Worm (Caenorhabditis elegans): ENCODE results near the gene F44B9.10.
A peak's percentile ranks its signal among the peaks of the same experiment; 100 is the strongest.

F44B9.10 gene

DNA sequence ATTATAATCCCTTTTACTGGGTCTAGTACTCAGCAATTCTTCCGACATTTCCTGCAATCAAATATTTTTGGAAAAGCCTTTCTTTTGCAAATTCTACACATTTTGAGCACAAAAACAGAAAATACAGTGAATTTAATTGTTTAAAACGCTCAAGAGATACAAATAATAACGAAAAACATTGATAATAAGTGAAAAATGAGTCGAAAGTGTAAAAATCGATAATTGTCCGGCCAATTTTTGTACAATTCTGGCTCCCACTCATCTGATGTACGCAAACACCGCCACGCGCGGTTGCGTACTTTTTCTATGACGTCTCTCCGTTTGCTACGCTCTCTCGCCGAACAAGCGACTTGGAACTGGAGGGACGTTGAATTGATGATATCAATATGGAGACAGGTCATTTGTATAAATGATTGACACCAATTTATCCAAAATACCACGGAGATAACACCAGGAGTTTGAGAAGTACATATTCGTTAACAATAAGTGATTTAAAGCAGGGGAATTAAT is 12.6 kb downstream of the F44B9.10 start, which contains the start of gene lin-36:
lin-36 (minus strand) TSS at position 51 of the 510 bp plus-strand sequence.
- TF ChIP-seq dpff-1 (tag; optimal IDR thresholded peaks at IDR 0.05) (no peak), ztf-25 (GFP tag; IDR thresholded peaks at IDR 0.05) (no peak), sdz-38 (tag; optimal IDR thresholded peaks at IDR 0.05) (no peak), snpc-1.3 (tag; optimal IDR thresholded peaks at IDR 0.05; ENCODE audit: insufficient read depth) (no peak), B0336.3 (GFP tag; IDR thresholded peaks at IDR 0.05) (0 out of 2 replicates have a peak, but pooled peaks have one; percentile 21), dpl-1 (GFP tag; optimal IDR thresholded peaks at IDR 0.05) (peak; percentile 61), dox-1 (GFP tag; IDR thresholded peaks at IDR 0.05) (peak; percentile 78), attf-3 (GFP tag; conservative IDR thresholded peaks at IDR 0.05) (0 out of 2 replicates have a peak, but pooled peaks have one; percentile 39), atf-7 (tag; optimal IDR thresholded peaks at IDR 0.05) (no peak), D2030.7 (GFP tag; IDR thresholded peaks at IDR 0.05) (no peak), K12H6.12 (tag; optimal IDR thresholded peaks at IDR 0.05) (peak; percentile 25), Y56A3A.18 (GFP tag; IDR thresholded peaks at IDR 0.05) (no peak), mes-4 (tag; optimal IDR thresholded peaks at IDR 0.05) (no peak), lsl-1 (GFP tag; optimal IDR thresholded peaks at IDR 0.05) (peak; percentile 29), hlh-26 (GFP tag; conservative IDR thresholded peaks at IDR 0.05) (no peak), sptf-2 (GFP tag; optimal IDR thresholded peaks at IDR 0.05) (no peak), pha-4 (tag; optimal IDR thresholded peaks at IDR 0.05) (peak; percentile 43), ztf-18 (tag; optimal IDR thresholded peaks at IDR 0.05) (peak; percentile 71), bed-1 (GFP tag; IDR thresholded peaks at IDR 0.05) (no peak), T26A5.8 (tag; optimal IDR thresholded peaks at IDR 0.05) (no peak), unc-130 (GFP tag; optimal IDR thresholded peaks at IDR 0.05) (no peak), snpc-1.1 (tag; optimal IDR thresholded peaks at IDR 0.05; ENCODE audit: insufficient read depth) (no peak), hlh-12 (tag; optimal IDR thresholded peaks at IDR 0.05) (no peak), aptf-2 (GFP tag; conservative IDR thresholded peaks at IDR 0.05) (no peak), madf-10 (tag; optimal IDR thresholded peaks at IDR 0.05) (peak; percentile 21), K11D2.4 (GFP tag; IDR thresholded peaks at IDR 0.05) (no peak), nfya-1 (tag; optimal IDR thresholded peaks at IDR 0.05; ENCODE audit: borderline replicate concordance, insufficient read depth) (no peak), egl-44 (GFP tag; IDR thresholded peaks at IDR 0.05) (no peak), cebp-1 (GFP tag; IDR thresholded peaks at IDR 0.05) (no peak), cebp-1 (tag; optimal IDR thresholded peaks at IDR 0.05) (peak; percentile 58), ztf-26 (tag; optimal IDR thresholded peaks at IDR 0.05) (no peak), nhr-27 (tag; optimal IDR thresholded peaks at IDR 0.05) (no peak), ceh-91 (GFP tag; IDR thresholded peaks at IDR 0.05) (peak; percentile 28; the same call in 1 of the 2 replicates), tlf-1 (GFP tag; optimal IDR thresholded peaks at IDR 0.05) (no peak), sea-2 (GFP tag; IDR thresholded peaks at IDR 0.05) (no peak), Y79H2A.3 (GFP tag; conservative IDR thresholded peaks at IDR 0.05) (no peak), hmg-20 (GFP tag; IDR thresholded peaks at IDR 0.05) (no peak), lin-54 (GFP tag; optimal IDR thresholded peaks at IDR 0.05) (peak; percentile 74), gei-17 (GFP tag; optimal IDR thresholded peaks at IDR 0.05) (no peak), ztf-3 (GFP tag; optimal IDR thresholded peaks at IDR 0.05) (no peak), let-526 (GFP tag; IDR thresholded peaks at IDR 0.05) (no peak), ama-1 (optimal IDR thresholded peaks at IDR 0.05) (no peak), ama-1 (GFP tag; optimal IDR thresholded peaks at IDR 0.05) (no peak), Y53F4B.3 (GFP tag; IDR thresholded peaks at IDR 0.05) (no peak), ets-4 (GFP tag; optimal IDR thresholded peaks at IDR 0.05) (no peak), hrde-1 (tag; optimal IDR thresholded peaks at IDR 0.05; ENCODE audit: borderline replicate concordance) (no peak), ceh-100 (GFP tag; IDR thresholded peaks at IDR 0.05) (0 out of 2 replicates have a peak, but pooled peaks have one; percentile 12), F39B2.1 (GFP tag; IDR thresholded peaks at IDR 0.05) (no peak), rcor-1 (GFP tag; IDR thresholded peaks at IDR 0.05) (no peak; the same call in 1 of the 2 replicates)

Data from whole organism, young adult.